Worm (Caenorhabditis elegans) whole organism, young adult: ENCODE measurements around the gene csb-1.

Experiments
- B0019.2 ChIP-seq: fragments of 200-800 bp; sonication (Bioruptor generic); conservative IDR thresholded peaks from 2 replicates; pipeline ENCODE4 v1.3.6; 2022; ENCODE audit warnings: missing genetic modification reagents, missing genetic modification characterization, missing compliant biosample characterization
- D2030.7 ChIP-seq: fragments of 200-800 bp; sonication (Bioruptor generic); IDR thresholded peaks from 2 replicates; pipeline ENCODE4 v1.3.6; 2022; ENCODE audit warnings: missing genetic modification reagents, missing genetic modification characterization, missing compliant biosample characterization
- F23B12.7 ChIP-seq: sonication (generic microtip); optimal IDR thresholded peaks from 2 replicates; lab custom pipeline; 2017; ENCODE audit warnings: missing genetic modification characterization, mild to moderate bottlenecking, missing compliant biosample characterization, antibody characterized with exemption, moderate library complexity; ENCODE audit not compliant: insufficient read depth
- F37B4.10 ChIP-seq: fragments of 200-800 bp; sonication (Bioruptor generic); IDR thresholded peaks from 2 replicates; pipeline ENCODE4 v1.3.6; 2022; ENCODE audit warnings: missing genetic modification characterization, missing compliant biosample characterization
- F39B2.1 ChIP-seq: fragments of 200-800 bp; sonication (Bioruptor generic); IDR thresholded peaks from 2 replicates; pipeline ENCODE4 v1.3.6; 2022; ENCODE audit warnings: missing genetic modification reagents, missing genetic modification characterization, missing compliant biosample characterization
- F57C9.4 ChIP-seq: sonication (generic microtip); optimal IDR thresholded peaks from 2 replicates; lab custom pipeline; 2017; ENCODE audit warnings: mild to moderate bottlenecking, missing genetic modification characterization, missing compliant biosample characterization
- Y53G8AR.9 ChIP-seq: fragments of 200-800 bp; sonication (Bioruptor generic); conservative IDR thresholded peaks from 2 replicates; pipeline ENCODE4 v1.3.6; 2022; ENCODE audit warnings: missing genetic modification reagents, missing genetic modification characterization, missing compliant biosample characterization
- Y56A3A.18 ChIP-seq: fragments of 200-800 bp; sonication (Bioruptor generic); IDR thresholded peaks from 2 replicates; pipeline ENCODE4 v1.3.6; 2022; ENCODE audit warnings: missing genetic modification reagents, missing genetic modification characterization, missing compliant biosample characterization
- Y67H2A.10 ChIP-seq: fragments of 200-800 bp; sonication (Bioruptor generic); conservative IDR thresholded peaks from 2 replicates; pipeline ENCODE4 v1.3.6; 2022; ENCODE audit warnings: missing genetic modification reagents, missing genetic modification characterization, missing compliant biosample characterization
- ZK185.1 ChIP-seq: sonication (generic microtip); optimal IDR thresholded peaks from 2 replicates; lab custom pipeline; 2016; ENCODE audit warnings: mild to moderate bottlenecking, missing genetic modification characterization, missing compliant biosample characterization; ENCODE audit not compliant: poor library complexity, severe bottlenecking
- atf-7 ChIP-seq: sonication (generic microtip); optimal IDR thresholded peaks from 2 replicates; lab custom pipeline; 2017; ENCODE audit warnings: mild to moderate bottlenecking, missing genetic modification characterization, missing compliant biosample characterization
- attf-6 ChIP-seq: fragments of 200-800 bp; sonication (Bioruptor generic); IDR thresholded peaks from 2 replicates; pipeline ENCODE4 v1.3.6; 2022; ENCODE audit warnings: missing genetic modification reagents, missing genetic modification characterization, missing compliant biosample characterization
- bed-2 ChIP-seq: fragments of 200-800 bp; sonication (Bioruptor generic); IDR thresholded peaks from 2 replicates; pipeline ENCODE4 v1.3.6; 2022; ENCODE audit warnings: missing genetic modification reagents, missing genetic modification characterization, missing compliant biosample characterization
- ccch-3 ChIP-seq: fragments of 200-800 bp; sonication (Bioruptor generic); optimal IDR thresholded peaks from 2 replicates; lab custom pipeline; 2018; ENCODE audit warnings: mild to moderate bottlenecking, missing genetic modification characterization, missing compliant biosample characterization
- cebp-1 ChIP-seq, 2 experiments: fragments of 200-800 bp in 1 of 2; sonication (Bioruptor generic) in 1 of 2; sonication (generic microtip) in 1 of 2; IDR thresholded peaks in 1 of 2; optimal IDR thresholded peaks in 1 of 2; 2 replicates each; pipeline versions ENCODE4 v1.3.6 to Lab custom; 2017 to 2022; ENCODE audit warnings: missing compliant biosample characterization in 2 of 2, missing genetic modification characterization in 2 of 2, mild to moderate bottlenecking in 1 of 2, missing genetic modification reagents in 1 of 2, moderate library complexity in 1 of 2
- ceh-27 ChIP-seq: fragments of 200-800 bp; sonication (Bioruptor generic); optimal IDR thresholded peaks from 2 replicates; lab custom pipeline; 2018; ENCODE audit warnings: mild to moderate bottlenecking, missing genetic modification characterization, moderate library complexity, missing compliant biosample characterization
- ceh-40 ChIP-seq: fragments of 200-800 bp; sonication (Bioruptor generic); IDR thresholded peaks from 2 replicates; pipeline ENCODE4 v1.3.6; 2022; ENCODE audit warnings: missing genetic modification characterization, missing compliant biosample characterization
- dox-1 ChIP-seq: fragments of 200-800 bp; sonication (Bioruptor generic); IDR thresholded peaks from 2 replicates; pipeline ENCODE4 v1.3.6; 2022; ENCODE audit warnings: missing genetic modification reagents, missing genetic modification characterization, missing compliant biosample characterization
- dpff-1 ChIP-seq: sonication (generic microtip); optimal IDR thresholded peaks from 2 replicates; lab custom pipeline; 2017; ENCODE audit warnings: mild to moderate bottlenecking, missing genetic modification characterization, missing compliant biosample characterization
- ekl-4 ChIP-seq: fragments of 200-800 bp; sonication (Bioruptor generic); IDR thresholded peaks from 2 replicates; pipeline ENCODE4 v1.3.6; 2022; ENCODE audit warnings: missing genetic modification reagents, missing genetic modification characterization, missing compliant biosample characterization
- ets-4 ChIP-seq: fragments of 200-800 bp; sonication (Bioruptor generic); optimal IDR thresholded peaks from 2 replicates; lab custom pipeline; 2018; ENCODE audit warnings: mild to moderate bottlenecking, missing genetic modification characterization, missing compliant biosample characterization
- fkh-3 ChIP-seq: sonication (generic microtip); optimal IDR thresholded peaks from 2 replicates; lab custom pipeline; 2016; ENCODE audit warnings: mild to moderate bottlenecking, missing genetic modification characterization, missing compliant biosample characterization
- him-1 ChIP-seq: sonication (generic microtip); optimal IDR thresholded peaks from 2 replicates; lab custom pipeline; 2016; ENCODE audit warnings: missing genotype, missing genetic modification reagents, missing genetic modification characterization, missing compliant biosample characterization
- hlh-26 ChIP-seq: fragments of 200-800 bp; sonication (Bioruptor generic); conservative IDR thresholded peaks from 2 replicates; pipeline ENCODE4 v1.3.6; 2022; ENCODE audit warnings: missing genetic modification reagents, missing genetic modification characterization, missing compliant biosample characterization
- hmg-1.2 ChIP-seq: fragments of 200-800 bp; sonication (Bioruptor generic); IDR thresholded peaks from 2 replicates; pipeline ENCODE4 v1.3.6; 2022; ENCODE audit warnings: missing genetic modification reagents, missing genetic modification characterization, missing compliant biosample characterization
- hsf-1 ChIP-seq: fragments of 200-800 bp; sonication (Bioruptor generic); IDR thresholded peaks from 2 replicates; pipeline ENCODE4 v1.3.6; 2022; ENCODE audit warnings: missing genetic modification reagents, missing genetic modification characterization, missing compliant biosample characterization
- lag-1 ChIP-seq: fragments of 200-800 bp; sonication (Bioruptor generic); IDR thresholded peaks from 2 replicates; pipeline ENCODE4 v1.3.6; 2022; ENCODE audit warnings: missing genetic modification reagents, missing genetic modification characterization, missing compliant biosample characterization
- let-526 ChIP-seq: fragments of 200-800 bp; sonication (Bioruptor generic); IDR thresholded peaks from 2 replicates; pipeline ENCODE4 v1.3.6; 2022; ENCODE audit warnings: missing genetic modification reagents, missing genetic modification characterization, missing compliant biosample characterization
- let-607 ChIP-seq, 2 experiments: fragments of 200-800 bp in 1 of 2; sonication (Bioruptor generic) in 1 of 2; sonication (generic microtip) in 1 of 2; optimal IDR thresholded peaks; 2 replicates each; lab custom pipeline; 2016 to 2018; ENCODE audit warnings: mild to moderate bottlenecking in 2 of 2, missing compliant biosample characterization in 2 of 2, missing genetic modification characterization in 2 of 2, moderate library complexity in 2 of 2, missing genotype in 1 of 2
- lin-40 ChIP-seq: sonication (generic microtip); optimal IDR thresholded peaks from 2 replicates; lab custom pipeline; 2016; ENCODE audit warnings: missing genetic modification characterization, mild to moderate bottlenecking, missing compliant biosample characterization, missing genotype, missing genetic modification reagents
- madf-8 ChIP-seq: fragments of 200-800 bp; sonication (Bioruptor generic); conservative IDR thresholded peaks from 2 replicates; pipeline ENCODE4 v1.3.6; 2022; ENCODE audit warnings: missing genetic modification reagents, missing genetic modification characterization, missing compliant biosample characterization
- nfya-1 ChIP-seq: sonication (generic microtip); optimal IDR thresholded peaks from 2 replicates; lab custom pipeline; 2017; ENCODE audit warnings: antibody characterized with exemption, missing compliant biosample characterization, missing genetic modification characterization, borderline replicate concordance; ENCODE audit not compliant: insufficient read depth
- nhr-120 ChIP-seq: fragments of 200-800 bp; sonication (Bioruptor generic); IDR thresholded peaks from 2 replicates; pipeline ENCODE4 v1.3.6; 2022; ENCODE audit warnings: missing genetic modification characterization, missing compliant biosample characterization
- nhr-179 ChIP-seq: sonication (generic microtip); optimal IDR thresholded peaks from 2 replicates; lab custom pipeline; 2016; ENCODE audit warnings: mild to moderate bottlenecking, missing genetic modification characterization, missing compliant biosample characterization
- nhr-27 ChIP-seq: fragments of 200-800 bp; sonication (Bioruptor generic); optimal IDR thresholded peaks from 2 replicates; lab custom pipeline; 2018; ENCODE audit warnings: mild to moderate bottlenecking, missing genetic modification characterization, moderate library complexity, missing compliant biosample characterization
- rpc-1 ChIP-seq, 2 experiments: fragments of 150-350 bp in 1 of 2; sonication (generic microtip) in 1 of 2; optimal IDR thresholded peaks; 2 replicates each; lab custom pipeline; 2014 to 2018; ENCODE audit warnings: missing biosample characterization in 1 of 2, missing genetic modification characterization in 1 of 2, missing genetic modification reagents in 1 of 2, missing genotype in 1 of 2
- sdz-38 ChIP-seq: sonication (generic microtip); optimal IDR thresholded peaks from 2 replicates; lab custom pipeline; 2016; ENCODE audit warnings: missing genotype, missing genetic modification characterization, missing compliant biosample characterization
- sea-2 ChIP-seq: fragments of 200-800 bp; sonication (Bioruptor generic); IDR thresholded peaks from 2 replicates; pipeline ENCODE4 v1.3.6; 2022; ENCODE audit warnings: missing genetic modification characterization, missing compliant biosample characterization
- tbp1 ChIP-seq: fragments of 200-800 bp; sonication (Bioruptor generic); optimal IDR thresholded peaks from 2 replicates; lab custom pipeline; 2018; ENCODE audit warnings: mild to moderate bottlenecking, missing genetic modification characterization, missing compliant biosample characterization
- tbx-9 ChIP-seq: sonication (generic microtip); optimal IDR thresholded peaks from 2 replicates; lab custom pipeline; 2016; ENCODE audit warnings: borderline replicate concordance, missing genetic modification characterization, inconsistent platforms, missing compliant biosample characterization
- unc-130 ChIP-seq: sonication (generic microtip); optimal IDR thresholded peaks from 2 replicates; lab custom pipeline; 2016; ENCODE audit warnings: missing genetic modification reagents, missing genetic modification characterization, missing compliant biosample characterization
- ztf-22 ChIP-seq: fragments of 200-800 bp; sonication (Bioruptor generic); optimal IDR thresholded peaks from 2 replicates; lab custom pipeline; 2018; ENCODE audit warnings: mild to moderate bottlenecking, missing genetic modification characterization, moderate library complexity, missing compliant biosample characterization
- ztf-25 ChIP-seq: fragments of 200-800 bp; sonication (Bioruptor generic); IDR thresholded peaks from 2 replicates; pipeline ENCODE4 v1.3.6; 2022; ENCODE audit warnings: missing genetic modification reagents, missing genetic modification characterization, missing compliant biosample characterization
- ztf-26 ChIP-seq: sonication (generic microtip); optimal IDR thresholded peaks from 2 replicates; lab custom pipeline; 2017; ENCODE audit warnings: missing genetic modification characterization, missing compliant biosample characterization
- ztf-3 ChIP-seq: fragments of 200-800 bp; sonication (Bioruptor generic); optimal IDR thresholded peaks from 2 replicates; lab custom pipeline; 2018; ENCODE audit warnings: mild to moderate bottlenecking, missing genetic modification characterization, missing compliant biosample characterization

Gene csb-1

DNA sequence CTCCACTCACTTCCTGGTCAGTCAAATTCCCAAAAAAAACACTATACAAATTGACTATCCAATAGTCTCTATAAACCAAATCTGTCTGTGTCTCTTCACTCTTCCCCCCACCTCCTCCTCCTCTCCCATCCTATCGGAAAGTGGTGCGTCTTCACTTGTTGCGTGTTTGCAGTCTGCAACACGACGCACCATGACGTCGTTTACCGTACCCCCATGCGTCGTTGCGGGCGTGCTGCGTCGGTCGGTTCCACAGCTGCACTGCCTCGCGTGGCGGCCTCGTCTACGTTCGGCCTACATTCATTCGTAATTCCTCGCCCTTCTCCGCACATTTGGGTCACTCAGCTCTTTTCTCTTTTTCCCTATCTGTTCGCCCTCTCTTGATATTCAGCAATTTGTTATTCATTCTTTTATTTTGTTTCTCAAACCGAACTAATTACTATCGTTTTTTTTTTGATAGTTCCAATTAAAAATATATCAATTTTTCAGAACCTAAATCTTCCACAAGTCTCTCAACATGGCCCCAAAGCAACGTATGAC, 24.6 kb downstream of the csb-1 start, which contains the start of gene serp-1.1 (continued):
- TF ChIP-seq F39B2.1 (GFP tag; lab: Robert Waterston, UW) (0 out of 2 replicates have a peak, but pooled peaks have one; percentile 46), D2030.7 (GFP tag; lab: Robert Waterston, UW) (peak; percentile 39; the same call in 1 of the 2 replicates), sdz-38 (tag; lab: Kevin White, UChicago) (no peak), fkh-3 (no peak), rpc-1 (optimal IDR thresholded peaks at IDR 0.05; lab: Kevin White, UChicago) (peak; percentile 32), rpc-1 (tag; optimal IDR thresholded peaks at IDR 0.05; lab: Kevin White, UChicago) (no peak), ceh-27 (peak; percentile 99), ekl-4 (peak; percentile 95), attf-6 (GFP tag; lab: Robert Waterston, UW) (no peak), hmg-1.2 (GFP tag; lab: Robert Waterston, UW) (peak; percentile 87), bed-2 (GFP tag; lab: Robert Waterston, UW) (peak; percentile 87; the same call in 1 of the 2 replicates), nhr-120 (peak; percentile 90; the same call in 1 of the 2 replicates), tbp1 (peak; percentile 77), let-526 (GFP tag; lab: Robert Waterston, UW) (peak; percentile 94), F57C9.4 (tag; lab: Kevin White, UChicago) (peak; percentile 79), him-1 (tag; lab: Kevin White, UChicago) (no peak), let-607 (tag; optimal IDR thresholded peaks at IDR 0.05; lab: Kevin White, UChicago) (peak; percentile 100), cebp-1 (GFP tag; IDR thresholded peaks at IDR 0.05; lab: Robert Waterston, UW) (no peak; the same call in none of the 2 replicates), cebp-1 (tag; optimal IDR thresholded peaks at IDR 0.05; lab: Kevin White, UChicago) (peak; percentile 95), ztf-25 (GFP tag; lab: Robert Waterston, UW) (no peak), ceh-40 (GFP tag; lab: Robert Waterston, UW) (0 out of 2 replicates have a peak, but pooled peaks have one; percentile 51), ccch-3 (no peak), lag-1 (GFP tag; lab: Robert Waterston, UW) (peak; percentile 82; the same call in 1 of the 2 replicates), nhr-27 (peak; percentile 70), ets-4 (peak; percentile 100), atf-7 (peak; percentile 100), tbx-9 (tag; lab: Kevin White, UChicago) (no peak), ztf-3 (GFP tag; lab: Kevin White, UChicago) (peak; percentile 92), sea-2 (GFP tag; lab: Robert Waterston, UW) (peak; percentile 60; the same call in 1 of the 2 replicates), nhr-179 (no peak), dpff-1 (tag; lab: Kevin White, UChicago) (peak; percentile 17), F37B4.10 (0 out of 2 replicates have a peak, but pooled peaks have one; percentile 58), unc-130 (GFP tag; lab: Kevin White, UChicago) (no peak), nfya-1 (tag; lab: Kevin White, UChicago) (no peak), ztf-22 (GFP tag; lab: Kevin White, UChicago) (peak; percentile 98), madf-8 (no peak), Y53G8AR.9 (peak; percentile 97), ztf-26 (tag; lab: Kevin White, UChicago) (peak; percentile 97), ZK185.1 (tag; lab: Kevin White, UChicago) (peak; percentile 92), F23B12.7 (tag; lab: Kevin White, UChicago) (peak; percentile 71), dox-1 (GFP tag; lab: Robert Waterston, UW) (peak; percentile 98), hsf-1 (GFP tag; lab: Robert Waterston, UW) (peak; percentile 64), B0019.2 (no peak; the same call in 1 of the 2 replicates), Y67H2A.10 (GFP tag; lab: Robert Waterston, UW) (peak; percentile 53; the same call in 1 of the 2 replicates), lin-40 (peak; percentile 98), hlh-26 (GFP tag; lab: Robert Waterston, UW) (no peak), Y56A3A.18 (GFP tag; lab: Robert Waterston, UW) (peak; percentile 94)
